Worm (Caenorhabditis elegans) whole organism, L1 larva: ENCODE data around the gene bbs-4.

Experiments
- dpl-1 ChIP-seq, 3 experiments: fragments of 150-350 bp in 2 of 3; sonication (generic microtip) in 1 of 3; optimal IDR thresholded peaks; 2 replicates each; lab custom pipeline; 2014 to 2017; ENCODE audit warnings: missing biosample characterization in 3 of 3, missing genetic modification characterization in 3 of 3, missing genetic modification reagents in 3 of 3
- efl-1 ChIP-seq, 4 experiments: fragments of 150-350 bp; optimal IDR thresholded peaks in 3 of 4; peaks in 1 of 4; 1 replicate in 1 of 4; 2 replicates in 3 of 4; lab custom pipeline; 2014; ENCODE audit warnings: missing biosample characterization in 2 of 4, missing genetic modification characterization in 2 of 4, missing genetic modification reagents in 2 of 4
- fos-1 ChIP-seq: fragments of 150-350 bp; optimal IDR thresholded peaks from 2 replicates; lab custom pipeline; 2014; ENCODE audit warnings: missing biosample characterization, missing genetic modification characterization
- lin-35 ChIP-seq, 2 experiments: fragments of 150-350 bp; optimal IDR thresholded peaks; 2 replicates each; lab custom pipeline; 2014; ENCODE audit warnings: missing biosample characterization in 2 of 2, missing genetic modification characterization in 2 of 2, missing genetic modification reagents in 2 of 2
- mab-9 ChIP-seq: fragments of 200-800 bp; sonication (Bioruptor generic); IDR thresholded peaks from 2 replicates; pipeline ENCODE4 v1.3.6; 2022; ENCODE audit warnings: missing genetic modification reagents, missing genetic modification characterization, missing compliant biosample characterization
- nhr-237 ChIP-seq: fragments of 150-350 bp; optimal IDR thresholded peaks from 2 replicates; lab custom pipeline; 2014; ENCODE audit warnings: missing biosample characterization, missing genetic modification characterization
- nhr-77 ChIP-seq: fragments of 150-350 bp; optimal IDR thresholded peaks from 2 replicates; lab custom pipeline; 2014; ENCODE audit warnings: missing biosample characterization, missing genetic modification characterization
- sptf-1 ChIP-seq: fragments of 150-350 bp; optimal IDR thresholded peaks from 2 replicates; lab custom pipeline; 2014; ENCODE audit warnings: missing biosample characterization, missing genetic modification characterization
- tlp-1 ChIP-seq: fragments of 150-350 bp; optimal IDR thresholded peaks from 2 replicates; lab custom pipeline; 2014; ENCODE audit warnings: missing biosample characterization, missing genetic modification characterization
- zag-1 ChIP-seq: fragments of 150-350 bp; optimal IDR thresholded peaks from 2 replicates; lab custom pipeline; 2014; ENCODE audit warnings: missing biosample characterization, missing genetic modification characterization

DNA sequence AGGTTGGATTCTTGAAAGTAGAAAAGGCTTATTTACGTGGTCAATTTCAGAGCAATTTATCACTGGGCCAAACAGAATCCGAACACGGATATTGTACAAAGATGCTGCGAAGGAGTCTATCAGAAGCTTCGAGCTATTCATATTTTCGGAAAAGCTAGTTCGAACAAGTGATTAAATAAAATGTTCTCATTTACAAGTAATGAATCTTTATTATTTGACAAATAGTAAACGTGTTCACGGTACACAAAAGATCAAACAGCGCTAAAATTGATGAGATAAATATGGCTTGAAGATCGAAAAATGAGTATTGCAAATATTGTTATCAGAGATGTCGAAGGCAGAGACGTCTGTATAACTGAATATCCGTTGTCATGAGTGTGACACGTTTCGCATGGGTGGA is 3.1 kb upstream of the bbs-4 start:
- TF ChIP-seq tlp-1 (no peak), lin-35 (GFP tag; optimal IDR thresholded peaks at IDR 0.05; lab: Kevin White, UChicago) (no peak), mab-9 (GFP tag; lab: Robert Waterston, UW) (no peak), nhr-237 (tag; lab: Kevin White, UChicago) (no peak), nhr-77 (tag; lab: Kevin White, UChicago) (no peak), dpl-1 (GFP tag; optimal IDR thresholded peaks at IDR 0.05; lab: Kevin White, UChicago) (no peak), sptf-1 (tag; lab: Kevin White, UChicago) (no peak), efl-1 (optimal IDR thresholded peaks at IDR 0.05; lab: Kevin White, UChicago) (no peak), efl-1 (GFP tag; optimal IDR thresholded peaks at IDR 0.05 in 1 of 2; lab: Kevin White, UChicago) (no peak), zag-1 (tag; lab: Kevin White, UChicago) (no peak), fos-1 (tag; lab: Kevin White, UChicago) (no peak)
